Worm (Caenorhabditis elegans) whole organism, L3 larva: ENCODE measurements around the gene col-99.
"Not testable (repeated sequence)": the region's sequence is repeated elsewhere in the genome, so short reads cannot be mapped to it uniquely, and the experiment has no call there.

Experiments used
- ZK546.5 ChIP-seq: sonication (generic microtip); optimal IDR thresholded peaks from 2 replicates; lab custom pipeline; 2017; ENCODE audit warnings: missing biosample characterization, missing genetic modification characterization
- aly-2 ChIP-seq: fragments of 150-350 bp; optimal IDR thresholded peaks from 2 replicates; lab custom pipeline; 2014; ENCODE audit warnings: missing biosample characterization, missing genetic modification characterization
- ceh-16 ChIP-seq: sonication (generic microtip); optimal IDR thresholded peaks from 2 replicates; lab custom pipeline; 2017; ENCODE audit warnings: missing biosample characterization, missing genetic modification characterization
- ceh-9 ChIP-seq: sonication (generic microtip); optimal IDR thresholded peaks from 2 replicates; lab custom pipeline; 2018; ENCODE audit warnings: missing biosample characterization, missing genetic modification characterization
- daf-12 ChIP-seq: fragments of 150-350 bp; optimal IDR thresholded peaks from 2 replicates; lab custom pipeline; 2014; ENCODE audit warnings: missing biosample characterization, missing genetic modification reagents, missing genetic modification characterization
- egl-27 ChIP-seq: sonication (generic microtip); optimal IDR thresholded peaks from 4 replicates; lab custom pipeline; 2017; ENCODE audit warnings: missing biosample characterization, missing genetic modification reagents, missing genetic modification characterization
- egl-5 ChIP-seq: fragments of 150-350 bp; optimal IDR thresholded peaks from 2 replicates; lab custom pipeline; 2017; ENCODE audit warnings: missing biosample characterization, missing genetic modification reagents, missing genetic modification characterization, inconsistent platforms
- elt-1 ChIP-seq: fragments of 150-350 bp; optimal IDR thresholded peaks from 2 replicates; lab custom pipeline; 2014; ENCODE audit warnings: missing biosample characterization, missing genetic modification characterization
- elt-2 ChIP-seq: sonication (generic microtip); optimal IDR thresholded peaks from 2 replicates; lab custom pipeline; 2016; ENCODE audit warnings: missing genetic modification reagents, mild to moderate bottlenecking, missing genetic modification characterization, missing compliant biosample characterization
- elt-3 ChIP-seq, 3 experiments: fragments of 150-350 bp in 1 of 3; sonication (generic microtip) in 2 of 3; optimal IDR thresholded peaks; 2 replicates in 2 of 3; 4 replicates in 1 of 3; lab custom pipeline; 2014 to 2017; ENCODE audit warnings: missing biosample characterization in 3 of 3, missing genetic modification characterization in 3 of 3
- eor-1 ChIP-seq, 2 experiments: fragments of 150-350 bp; optimal IDR thresholded peaks; 2 replicates each; lab custom pipeline; 2014 to 2018; ENCODE audit warnings: missing biosample characterization in 2 of 2, missing genetic modification characterization in 2 of 2
- fkh-10 ChIP-seq: sonication (generic microtip); optimal IDR thresholded peaks from 2 replicates; lab custom pipeline; 2017; ENCODE audit warnings: missing biosample characterization, missing genetic modification reagents, missing genetic modification characterization
- fkh-2 ChIP-seq: fragments of 150-350 bp; optimal IDR thresholded peaks from 2 replicates; lab custom pipeline; 2014; ENCODE audit warnings: missing biosample characterization, missing genetic modification reagents, missing genetic modification characterization
- fos-1 ChIP-seq: fragments of 150-350 bp; optimal IDR thresholded peaks from 2 replicates; lab custom pipeline; 2014; ENCODE audit warnings: missing biosample characterization, missing genetic modification characterization
- hmg-11 ChIP-seq: sonication (generic microtip); optimal IDR thresholded peaks from 2 replicates; lab custom pipeline; 2016; ENCODE audit warnings: missing genetic modification characterization, missing compliant biosample characterization
- jun-1 ChIP-seq: fragments of 150-350 bp; optimal IDR thresholded peaks from 2 replicates; lab custom pipeline; 2014; ENCODE audit warnings: missing biosample characterization, missing genetic modification reagents, missing genetic modification characterization
- lin-15B ChIP-seq: fragments of 150-350 bp; optimal IDR thresholded peaks from 2 replicates; lab custom pipeline; 2014; ENCODE audit warnings: missing biosample characterization, missing genetic modification characterization
- lin-39 ChIP-seq: fragments of 150-350 bp; optimal IDR thresholded peaks from 2 replicates; lab custom pipeline; 2018; ENCODE audit warnings: missing biosample characterization, missing genetic modification reagents, missing genetic modification characterization
- lsy-12 ChIP-seq: sonication (generic microtip); optimal IDR thresholded peaks from 2 replicates; lab custom pipeline; 2016; ENCODE audit warnings: mild to moderate bottlenecking, missing genetic modification characterization, missing compliant biosample characterization
- mdl-1 ChIP-seq: fragments of 150-350 bp; optimal IDR thresholded peaks from 2 replicates; lab custom pipeline; 2014; ENCODE audit warnings: missing biosample characterization, missing genetic modification characterization
- mml-1 ChIP-seq: fragments of 150-350 bp; sonication (generic microtip); optimal IDR thresholded peaks from 3 replicates; lab custom pipeline; 2014; ENCODE audit warnings: missing biosample characterization, missing genetic modification characterization
- nfya-1 ChIP-seq: sonication (generic microtip); optimal IDR thresholded peaks from 2 replicates; lab custom pipeline; 2017; ENCODE audit warnings: missing genetic modification characterization, mild to moderate bottlenecking, missing compliant biosample characterization, antibody characterized with exemption, moderate library complexity; ENCODE audit not compliant: insufficient read depth
- nhr-11 ChIP-seq: fragments of 150-350 bp; optimal IDR thresholded peaks from 2 replicates; lab custom pipeline; 2014; ENCODE audit warnings: missing biosample characterization, missing genetic modification characterization
- nhr-67 ChIP-seq: fragments of 150-350 bp; optimal IDR thresholded peaks from 2 replicates; lab custom pipeline; 2014; ENCODE audit warnings: missing biosample characterization, missing genetic modification characterization
- pha-4 ChIP-seq: fragments of 150-350 bp; optimal IDR thresholded peaks from 2 replicates; lab custom pipeline; 2014; ENCODE audit warnings: missing biosample characterization, missing genetic modification reagents, missing genetic modification characterization
- pqm-1 ChIP-seq: fragments of 150-350 bp; optimal IDR thresholded peaks from 2 replicates; lab custom pipeline; 2017; ENCODE audit warnings: missing biosample characterization, missing genetic modification characterization, inconsistent platforms
- sea-2 ChIP-seq: fragments of 150-350 bp; sonication (generic microtip); optimal IDR thresholded peaks from 4 replicates; lab custom pipeline; 2014; ENCODE audit warnings: missing biosample characterization, missing genetic modification reagents, missing genetic modification characterization
- snpc-4 ChIP-seq: fragments of 150-350 bp; optimal IDR thresholded peaks from 2 replicates; lab custom pipeline; 2014; ENCODE audit warnings: missing biosample characterization, missing genetic modification characterization
- tbx-2 ChIP-seq: sonication (generic microtip); optimal IDR thresholded peaks from 2 replicates; lab custom pipeline; 2016; ENCODE audit warnings: mild to moderate bottlenecking, missing genetic modification characterization, missing compliant biosample characterization
- unc-39 ChIP-seq: sonication (generic microtip); optimal IDR thresholded peaks from 4 replicates; lab custom pipeline; 2017; ENCODE audit warnings: missing biosample characterization, missing genetic modification characterization
- unc-62 ChIP-seq: fragments of 150-350 bp; sonication (generic microtip); optimal IDR thresholded peaks from 4 replicates; lab custom pipeline; 2014; ENCODE audit warnings: missing biosample characterization, missing genetic modification reagents, missing genetic modification characterization
- zag-1 ChIP-seq: fragments of 150-350 bp; optimal IDR thresholded peaks from 2 replicates; lab custom pipeline; 2014; ENCODE audit warnings: missing biosample characterization, missing genetic modification characterization
- ztf-11 ChIP-seq: fragments of 150-350 bp; optimal IDR thresholded peaks from 2 replicates; lab custom pipeline; 2014; ENCODE audit warnings: missing biosample characterization, missing genetic modification characterization

Gene col-99

ce11 chrIV:121607-122006 lies 26.1 kb downstream of the col-99 start, which contains the start of gene tut-1:
tut-1 (minus strand) TSS chrIV:121707.
- TF ChIP-seq pqm-1 (tag; lab: Kevin White, UChicago) (no peak), ceh-9 (tag; lab: Kevin White, UChicago) (no peak), nhr-67 (tag; lab: Kevin White, UChicago) (no peak), jun-1 (tag; lab: Kevin White, UChicago) (no peak), nhr-11 (tag; lab: Kevin White, UChicago) (no peak), daf-12 (tag; lab: Kevin White, UChicago) (no peak), ZK546.5 (tag; lab: Kevin White, UChicago) (no peak), mdl-1 (tag; lab: Kevin White, UChicago) (no peak), hmg-11 (tag; lab: Kevin White, UChicago) (no peak), nfya-1 (tag; lab: Kevin White, UChicago) (no peak), unc-39 (tag; lab: Kevin White, UChicago) (no peak), lin-15B (no peak), fkh-2 (tag; lab: Kevin White, UChicago) (no peak), lsy-12 (tag; lab: Kevin White, UChicago) (no peak), tbx-2 (tag; lab: Kevin White, UChicago) (no peak), zag-1 (tag; lab: Kevin White, UChicago) (no peak), snpc-4 (tag; lab: Kevin White, UChicago) (no peak), ztf-11 (tag; lab: Kevin White, UChicago) (no peak), elt-3 (tag; optimal IDR thresholded peaks at IDR 0.05; lab: Kevin White, UChicago) (no peak)

- TF ChIP-seq eor-1 (tag; optimal IDR thresholded peaks at IDR 0.05; lab: Kevin White, UChicago), result no peak
- no peak for TF ChIP-seq elt-1 (tag; lab: Kevin White, UChicago)
- TF ChIP-seq unc-62 (GFP tag; lab: Kevin White, UChicago), result no peak
- TF ChIP-seq aly-2 (tag; lab: Kevin White, UChicago), result no peak
- no peak for TF ChIP-seq nhr-11 (tag; lab: Kevin White, UChicago)
- TF ChIP-seq sea-2 (GFP tag; lab: Kevin White, UChicago), result no peak
- TF ChIP-seq ceh-16 (tag; lab: Kevin White, UChicago), result no peak
- TF ChIP-seq elt-3 (tag; optimal IDR thresholded peaks at IDR 0.05; lab: Kevin White, UChicago), result no peak
- TF ChIP-seq egl-27, result no peak
- TF ChIP-seq daf-12 (tag; lab: Kevin White, UChicago), result no peak
- TF ChIP-seq nfya-1 (tag; lab: Kevin White, UChicago), result no peak
- TF ChIP-seq pha-4 (tag; lab: Kevin White, UChicago), result no peak
Measured at ce11 chrIV:119792-120191, 27.9 kb downstream of the col-99 start.

- TF ChIP-seq fos-1 (tag; lab: Kevin White, UChicago) (no peak), eor-1 (tag; optimal IDR thresholded peaks at IDR 0.05; lab: Kevin White, UChicago) (no peak), mml-1 (tag; lab: Kevin White, UChicago) (no peak), unc-39 (tag; lab: Kevin White, UChicago) (no peak), ZK546.5 (tag; lab: Kevin White, UChicago) (no peak), elt-2 (tag; lab: Kevin White, UChicago) (no peak), zag-1 (tag; lab: Kevin White, UChicago) (no peak), jun-1 (tag; lab: Kevin White, UChicago) (no peak), elt-3 (tag; optimal IDR thresholded peaks at IDR 0.05; lab: Kevin White, UChicago) (no peak), pqm-1 (tag; lab: Kevin White, UChicago) (no peak), nhr-67 (tag; lab: Kevin White, UChicago) (no peak), tbx-2 (tag; lab: Kevin White, UChicago) (no peak), egl-5 (tag; lab: Kevin White, UChicago) (no peak), nfya-1 (tag; lab: Kevin White, UChicago) (no peak), aly-2 (tag; lab: Kevin White, UChicago) (no peak), sea-2 (GFP tag; lab: Kevin White, UChicago) (no peak)
Measured at ce11 chrIV:118786-119185, 28.9 kb downstream of the col-99 start.

ce11 chrIV:111377-111776 lies 36.3 kb downstream of the col-99 start, which contains the start of gene F29C4.4:
F29C4.4 (plus strand) TSS chrIV:111677.
- TF ChIP-seq fkh-10; unc-39 (tag; lab: Kevin White, UChicago); lin-39 (tag; lab: Kevin White, UChicago): not testable (repeated sequence)
